Worm (Caenorhabditis elegans) whole organism, L1 larva: ENCODE data around the gene F36D3.5.

Experiments
- ceh-88 ChIP-seq: fragments of 200-800 bp; sonication (Bioruptor generic); IDR thresholded peaks from 2 replicates; pipeline ENCODE4 v1.3.6; 2022; ENCODE audit warnings: missing genetic modification characterization, missing compliant biosample characterization
- dpl-1 ChIP-seq, 3 experiments: fragments of 150-350 bp in 2 of 3; sonication (generic microtip) in 1 of 3; optimal IDR thresholded peaks; 2 replicates each; lab custom pipeline; 2014 to 2017; ENCODE audit warnings: missing biosample characterization in 3 of 3, missing genetic modification characterization in 3 of 3, missing genetic modification reagents in 3 of 3
- fkh-10 ChIP-seq: sonication (generic microtip); optimal IDR thresholded peaks from 2 replicates; lab custom pipeline; 2017; ENCODE audit warnings: missing biosample characterization, missing genetic modification reagents, missing genetic modification characterization
- lin-39 ChIP-seq: fragments of 150-350 bp; optimal IDR thresholded peaks from 2 replicates; lab custom pipeline; 2014; ENCODE audit warnings: missing biosample characterization, missing genetic modification reagents, missing genetic modification characterization
- nhr-11 ChIP-seq: fragments of 150-350 bp; optimal IDR thresholded peaks from 2 replicates; lab custom pipeline; 2014; ENCODE audit warnings: missing biosample characterization, missing genetic modification characterization
- nhr-19 ChIP-seq: fragments of 200-800 bp; sonication (Bioruptor generic); conservative IDR thresholded peaks from 2 replicates; pipeline ENCODE4 v1.3.6; 2022; ENCODE audit warnings: missing genetic modification characterization, missing compliant biosample characterization
- pag-3 ChIP-seq: sonication (generic microtip); optimal IDR thresholded peaks from 2 replicates; lab custom pipeline; 2017; ENCODE audit warnings: missing genetic modification characterization, mild to moderate bottlenecking, missing compliant biosample characterization, antibody characterized with exemption, borderline replicate concordance; ENCODE audit not compliant: insufficient read depth
- sptf-1 ChIP-seq: fragments of 150-350 bp; optimal IDR thresholded peaks from 2 replicates; lab custom pipeline; 2014; ENCODE audit warnings: missing biosample characterization, missing genetic modification characterization
- unc-130 ChIP-seq: fragments of 150-350 bp; optimal IDR thresholded peaks from 2 replicates; lab custom pipeline; 2017; ENCODE audit warnings: missing biosample characterization, missing genetic modification characterization, inconsistent platforms

DNA sequence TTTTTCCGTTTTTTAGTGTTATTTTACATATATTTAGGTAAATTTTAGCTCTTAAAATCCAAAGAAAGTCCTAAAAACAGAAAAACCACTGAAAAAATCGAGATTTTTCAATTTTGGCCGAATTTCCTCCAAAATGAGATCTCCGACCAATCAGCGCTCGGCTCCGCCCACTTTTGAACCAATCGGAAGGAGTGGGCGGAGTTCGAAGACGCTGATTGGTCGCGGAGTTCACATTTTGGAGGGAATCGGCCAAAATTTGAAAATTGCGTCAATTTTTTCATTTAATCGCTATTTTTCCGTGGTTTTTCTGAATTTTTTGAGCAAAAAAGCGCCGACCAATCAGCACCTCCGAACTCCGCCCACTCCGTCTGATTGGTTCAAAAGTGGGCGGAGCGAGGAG, 25.6 kb upstream of the F36D3.5 start:
- TF ChIP-seq pag-3 (tag; lab: Kevin White, UChicago) (no peak), nhr-11 (tag; lab: Kevin White, UChicago) (no peak), unc-130 (tag; lab: Kevin White, UChicago) (no peak), fkh-10 (GFP tag; lab: Kevin White, UChicago) (no peak), sptf-1 (tag; lab: Kevin White, UChicago) (no peak), dpl-1 (GFP tag; optimal IDR thresholded peaks at IDR 0.05; lab: Kevin White, UChicago) (no peak), nhr-19 (GFP tag; lab: Robert Waterston, UW) (no peak), lin-39 (tag; lab: Kevin White, UChicago) (no peak), ceh-88 (GFP tag; lab: Robert Waterston, UW) (no peak)
